In genomic region chr2L:1428290-1428689, dm6 we compare ENCODE assay signal across 1 fruit fly cellular context.
TF ChIP-seq lines count a peak whose summit lies in the region.

Gene CG43401, plus strand, starts transcription at chr2L:1428474.

TF ChIP-seq in whole organism, embryonic, 481 proteins besides CTCF, POLR2A, EP300 and RAD21 (continued from another document):
- TF ChIP-seq pfk (GFP tag; optimal IDR thresholded peaks at IDR 0.05; lab: Kevin White, UChicago) (no peak), CG2889 (GFP tag; IDR thresholded peaks at IDR 0.05; lab: Robert Waterston, UW) (no peak), ewg (GFP tag; optimal IDR thresholded peaks at IDR 0.05; lab: Kevin White, UChicago) (no peak), Dll (GFP tag; IDR thresholded peaks at IDR 0.05; lab: Robert Waterston, UW; ENCODE audit: partially characterized antibody) (no peak), jigr1 (GFP tag; IDR thresholded peaks at IDR 0.05; lab: Robert Waterston, UW) (no peak), CG12219 (GFP tag; optimal IDR thresholded peaks at IDR 0.05; lab: Kevin White, UChicago) (peak; percentile 6), CG6272 (GFP tag; IDR thresholded peaks at IDR 0.05; lab: Robert Waterston, UW) (no peak), Hr51 (GFP tag; optimal IDR thresholded peaks at IDR 0.05; lab: Kevin White, UChicago) (peak in 1 of 2 experiments; percentile 60), Bgb (GFP tag; IDR thresholded peaks at IDR 0.05; lab: Robert Waterston, UW; ENCODE audit: partially characterized antibody) (no peak), Stat92E (GFP tag; optimal IDR thresholded peaks at IDR 0.05; lab: Kevin White, UChicago) (no peak), mam (GFP tag; optimal IDR thresholded peaks at IDR 0.05; lab: Kevin White, UChicago) (peak; percentile 49), dmrt99B (tag; optimal IDR thresholded peaks at IDR 0.05; lab: Kevin White, UChicago) (peak; percentile 74), pb (GFP tag; optimal IDR thresholded peaks at IDR 0.05; lab: Kevin White, UChicago) (no peak), amos (GFP tag; IDR thresholded peaks at IDR 0.05; lab: Robert Waterston, UW; ENCODE audit: partially characterized antibody) (no peak), tll (GFP tag; optimal IDR thresholded peaks at IDR 0.05; lab: Kevin White, UChicago) (no peak), CG9727 (GFP tag; optimal IDR thresholded peaks at IDR 0.05; lab: Kevin White, UChicago) (peak; percentile 17), CG15514 (GFP tag; optimal IDR thresholded peaks at IDR 0.05; lab: Kevin White, UChicago) (peak; percentile 9), CG1647 (GFP tag; optimal IDR thresholded peaks at IDR 0.05; lab: Kevin White, UChicago) (peak; percentile 5), Dek (tag; optimal IDR thresholded peaks at IDR 0.05; lab: Kevin White, UChicago) (peak; percentile 4), knrl (GFP tag; IDR thresholded peaks at IDR 0.05; lab: Robert Waterston, UW; ENCODE audit: partially characterized antibody) (no peak), lmd (GFP tag; IDR thresholded peaks at IDR 0.05; lab: Robert Waterston, UW) (peak; percentile 54), Neu2 (GFP tag; optimal IDR thresholded peaks at IDR 0.05; lab: Kevin White, UChicago; ENCODE audit: borderline replicate concordance) (no peak), Lim3 (GFP tag; IDR thresholded peaks at IDR 0.05; lab: Robert Waterston, UW) (no peak), dysf (GFP tag; IDR thresholded peaks at IDR 0.05; lab: Robert Waterston, UW) (peak; percentile 76), CG7928 (GFP tag; optimal IDR thresholded peaks at IDR 0.05; lab: Kevin White, UChicago) (no peak), CG5953 (GFP tag; IDR thresholded peaks at IDR 0.05; lab: Robert Waterston, UW) (no peak), CG11696 (GFP tag; IDR thresholded peaks at IDR 0.05; lab: Robert Waterston, UW) (no peak), Sox102F (GFP tag; optimal IDR thresholded peaks at IDR 0.05; lab: Kevin White, UChicago) (peak; percentile 83), al (GFP tag; IDR thresholded peaks at IDR 0.05; lab: Robert Waterston, UW) (0 out of 2 replicates have a peak, but pooled peaks have one; percentile 23), CG1602 (GFP tag; optimal IDR thresholded peaks at IDR 0.05; lab: Kevin White, UChicago) (peak; percentile 37), Dip2 (GFP tag; IDR thresholded peaks at IDR 0.05; lab: Robert Waterston, UW) (no peak), CG33557 (GFP tag; optimal IDR thresholded peaks at IDR 0.05; lab: Kevin White, UChicago) (no peak), CG11504 (tag; optimal IDR thresholded peaks at IDR 0.05; lab: Kevin White, UChicago) (peak; percentile 59), B-H2 (GFP tag; optimal IDR thresholded peaks at IDR 0.05; lab: Kevin White, UChicago) (no peak), zen (tag; optimal IDR thresholded peaks at IDR 0.05; lab: Kevin White, UChicago) (no peak), CG15011 (GFP tag; optimal IDR thresholded peaks at IDR 0.05; lab: Kevin White, UChicago) (no peak), CG15696 (tag; optimal IDR thresholded peaks at IDR 0.05; lab: Kevin White, UChicago) (no peak), gt (GFP tag; IDR thresholded peaks at IDR 0.05; lab: Robert Waterston, UW) (no peak), CG3407 (GFP tag; optimal IDR thresholded peaks at IDR 0.05; lab: Kevin White, UChicago) (peak; percentile 37), hth (optimal IDR thresholded peaks at IDR 0.05; lab: Kevin White, UChicago) (no peak), CG31224 (GFP tag; IDR thresholded peaks at IDR 0.05; lab: Robert Waterston, UW) (no peak), mld (GFP tag; IDR thresholded peaks at IDR 0.05; lab: Robert Waterston, UW; ENCODE audit: partially characterized antibody) (no peak), Camta (GFP tag; optimal IDR thresholded peaks at IDR 0.05; lab: Kevin White, UChicago) (peak; percentile 60), CG2199 (GFP tag; IDR thresholded peaks at IDR 0.05; lab: Robert Waterston, UW) (0 out of 3 replicates have a peak, but pooled peaks have one; percentile 49), dan (GFP tag; IDR thresholded peaks at IDR 0.05; lab: Robert Waterston, UW) (no peak), toy (GFP tag; IDR thresholded peaks at IDR 0.05; lab: Robert Waterston, UW) (no peak), CG3281 (GFP tag; optimal IDR thresholded peaks at IDR 0.05; lab: Kevin White, UChicago) (no peak), danr (GFP tag; IDR thresholded peaks at IDR 0.05; lab: Robert Waterston, UW) (0 out of 2 replicates have a peak, but pooled peaks have one; percentile 35), CG1603 (tag; optimal IDR thresholded peaks at IDR 0.05; lab: Kevin White, UChicago) (peak; percentile 43), CG11398 (GFP tag; optimal IDR thresholded peaks at IDR 0.05; lab: Kevin White, UChicago) (peak; percentile 5), Rx (GFP tag; IDR thresholded peaks at IDR 0.05; lab: Robert Waterston, UW) (peak; percentile 32), bowl (GFP tag; IDR thresholded peaks at IDR 0.05; lab: Robert Waterston, UW) (no peak), CG2875 (GFP tag; optimal IDR thresholded peaks at IDR 0.05; lab: Kevin White, UChicago) (no peak), Oaz (GFP tag; IDR thresholded peaks at IDR 0.05; lab: Robert Waterston, UW) (peak; percentile 48; the same call in 1 of the 2 replicates), vnd (GFP tag; IDR thresholded peaks at IDR 0.05; lab: Robert Waterston, UW; ENCODE audit: partially characterized antibody) (no peak), eve (GFP tag; optimal IDR thresholded peaks at IDR 0.05; lab: Kevin White, UChicago) (peak in 1 of 2 experiments; percentile 77), CG12942 (GFP tag; optimal IDR thresholded peaks at IDR 0.05; lab: Kevin White, UChicago) (no peak), Dp (GFP tag; optimal IDR thresholded peaks at IDR 0.05; lab: Kevin White, UChicago) (no peak), emc (GFP tag; optimal IDR thresholded peaks at IDR 0.05; lab: Kevin White, UChicago) (no peak), Usf (GFP tag; optimal IDR thresholded peaks at IDR 0.05; lab: Kevin White, UChicago) (no peak), CG17912 (GFP tag; optimal IDR thresholded peaks at IDR 0.05; lab: Kevin White, UChicago) (peak; percentile 17), CG11093 (GFP tag; IDR thresholded peaks at IDR 0.05; lab: Robert Waterston, UW) (no peak), p53 (GFP tag; optimal IDR thresholded peaks at IDR 0.05; lab: Kevin White, UChicago) (no peak), CG1792 (GFP tag; optimal IDR thresholded peaks at IDR 0.05; lab: Kevin White, UChicago) (no peak), CG4328 (GFP tag; optimal IDR thresholded peaks at IDR 0.05; lab: Kevin White, UChicago) (no peak), odd (GFP tag; optimal IDR thresholded peaks at IDR 0.05; lab: Kevin White, UChicago) (no peak)
